Worm (Caenorhabditis elegans): ENCODE results near the gene elpc-2.

The elpc-2 gene

ce11 chrIII:12687872-12688375 is 14.4 kb downstream of the elpc-2 start, which contains the start of the genes rsp-3 and spin-4 (continued):
- TF ChIP-seq unc-130 (tag; optimal IDR thresholded peaks at IDR 0.05) (peak; percentile 74), vab-15 (tag; optimal IDR thresholded peaks at IDR 0.05) (no peak), dsc-1 (tag; optimal IDR thresholded peaks at IDR 0.05) (peak; percentile 49), mab-9 (GFP tag; IDR thresholded peaks at IDR 0.05) (no peak), fkh-4 (tag; optimal IDR thresholded peaks at IDR 0.05; ENCODE audit: borderline replicate concordance) (no peak), xbp-1 (tag; optimal IDR thresholded peaks at IDR 0.05) (peak; percentile 80), nhr-12 (tag; optimal IDR thresholded peaks at IDR 0.05) (no peak), aha-1 (tag; optimal IDR thresholded peaks at IDR 0.05) (no peak), mdl-1 (tag; optimal IDR thresholded peaks at IDR 0.05) (peak in 1 of 2 experiments; percentile 68), egl-27 (tag; optimal IDR thresholded peaks at IDR 0.05) (no peak), sptf-1 (tag; optimal IDR thresholded peaks at IDR 0.05) (no peak), hlh-4 (tag; optimal IDR thresholded peaks at IDR 0.05) (no peak), fos-1 (tag; optimal IDR thresholded peaks at IDR 0.05) (peak; percentile 68), C34B4.2 (tag; optimal IDR thresholded peaks at IDR 0.05) (no peak), pax-3 (tag; optimal IDR thresholded peaks at IDR 0.05) (peak; percentile 63), elt-2 (tag; optimal IDR thresholded peaks at IDR 0.05) (no peak), mef-2 (tag; optimal IDR thresholded peaks at IDR 0.05) (no peak), mep-1 (tag; optimal IDR thresholded peaks at IDR 0.05) (peak; percentile 88), efl-1 (optimal IDR thresholded peaks at IDR 0.05) (peak; percentile 91 to 93), efl-1 (GFP tag; optimal IDR thresholded peaks at IDR 0.05 in 1 of 2) (peak; percentile 91 to 99), zag-1 (tag; optimal IDR thresholded peaks at IDR 0.05) (no peak), lsy-2 (tag; optimal IDR thresholded peaks at IDR 0.05) (peak; percentile 86 to 93), lin-39 (tag; optimal IDR thresholded peaks at IDR 0.05) (no peak), fkh-8 (tag; optimal IDR thresholded peaks at IDR 0.05) (peak; percentile 83), ztf-4 (tag; optimal IDR thresholded peaks at IDR 0.05) (no peak), efl-3 (GFP tag; optimal IDR thresholded peaks at IDR 0.05) (no peak)

ce11 chrIII:12697591-12697990 is 24.1 kb downstream of the elpc-2 start:
- no peak for TF ChIP-seq elt-3 (tag; optimal IDR thresholded peaks at IDR 0.05)
- no peak for TF ChIP-seq sox-4 (tag; optimal IDR thresholded peaks at IDR 0.05)
- no peak for TF ChIP-seq hpl-2 (GFP tag; optimal IDR thresholded peaks at IDR 0.05)
- no peak for TF ChIP-seq unc-98 (GFP tag; IDR thresholded peaks at IDR 0.05)
- no peak for TF ChIP-seq snpc-4 (tag; optimal IDR thresholded peaks at IDR 0.05)
- TF ChIP-seq isw-1 (GFP tag; IDR thresholded peaks at IDR 0.05): no peak
- no peak for TF ChIP-seq C16A3.4 (tag; optimal IDR thresholded peaks at IDR 0.05)
- TF ChIP-seq pag-3 (tag; optimal IDR thresholded peaks at IDR 0.05; ENCODE audit: borderline replicate concordance, insufficient read depth): no peak
- no peak for TF ChIP-seq lin-13 (GFP tag; optimal IDR thresholded peaks at IDR 0.05)
- no peak for TF ChIP-seq mef-2 (tag; optimal IDR thresholded peaks at IDR 0.05)
- no peak for TF ChIP-seq nhr-237 (tag; optimal IDR thresholded peaks at IDR 0.05)
- no peak for TF ChIP-seq unc-130 (tag; optimal IDR thresholded peaks at IDR 0.05)
- no peak for TF ChIP-seq nhr-11 (tag; optimal IDR thresholded peaks at IDR 0.05)
- TF ChIP-seq egl-27 (tag; optimal IDR thresholded peaks at IDR 0.05): no peak
- no peak for TF ChIP-seq ceh-88 (GFP tag; IDR thresholded peaks at IDR 0.05)
- no peak for TF ChIP-seq zag-1 (tag; optimal IDR thresholded peaks at IDR 0.05)
- TF ChIP-seq sup-37 (GFP tag; optimal IDR thresholded peaks at IDR 0.05): no peak

- no peak for TF ChIP-seq mdl-1 (tag; optimal IDR thresholded peaks at IDR 0.05)
- no peak for TF ChIP-seq skn-1 (tag; optimal IDR thresholded peaks at IDR 0.05)
- no peak for TF ChIP-seq ceh-90 (tag; optimal IDR thresholded peaks at IDR 0.05)
- TF ChIP-seq nhr-85 (tag): no peak
- TF ChIP-seq C04F5.9 (tag; optimal IDR thresholded peaks at IDR 0.05): no peak
- TF ChIP-seq unc-98 (GFP tag; IDR thresholded peaks at IDR 0.05): no peak
- TF ChIP-seq nhr-12 (tag; optimal IDR thresholded peaks at IDR 0.05): no peak
- TF ChIP-seq swsn-7 (tag; optimal IDR thresholded peaks at IDR 0.05): no peak
- TF ChIP-seq zip-4 (GFP tag; optimal IDR thresholded peaks at IDR 0.05): no peak
- TF ChIP-seq blmp-1 (tag; optimal IDR thresholded peaks at IDR 0.05): no peak
- TF ChIP-seq unc-62 (GFP tag; optimal IDR thresholded peaks at IDR 0.05): no peak
- TF ChIP-seq mep-1 (tag; optimal IDR thresholded peaks at IDR 0.05): no peak
- TF ChIP-seq ceh-8 (GFP tag; optimal IDR thresholded peaks at IDR 0.05): no peak
- TF ChIP-seq ceh-63 (GFP tag; optimal IDR thresholded peaks at IDR 0.05): no peak
Measured at ce11 chrIII:12699194-12699593, 25.7 kb downstream of the elpc-2 start, which contains the start of gene sas-1. TSS of gene sas-1 (plus strand) at chrIII:12699494.

Measured in whole organism, L1 larva.